Worm (Caenorhabditis elegans): ENCODE data around the gene K06H6.5.

Gene K06H6.5

ce11 chrV:574639-575038, 1.5 kb upstream of the K06H6.5 start, which contains the start of gene C14C6.13:
Gene C14C6.13 (minus strand): TSS chrV:574739.
- TF ChIP-seq pha-4 (tag; optimal IDR thresholded peaks at IDR 0.05) (no peak), tbx-2 (tag; optimal IDR thresholded peaks at IDR 0.05) (no peak), mml-1 (tag; optimal IDR thresholded peaks at IDR 0.05) (no peak), ZK546.5 (tag; optimal IDR thresholded peaks at IDR 0.05) (no peak), fkh-2 (tag; optimal IDR thresholded peaks at IDR 0.05) (no peak), nhr-12 (tag; optimal IDR thresholded peaks at IDR 0.05) (no peak), elt-1 (tag; optimal IDR thresholded peaks at IDR 0.05) (no peak), lsy-12 (tag; optimal IDR thresholded peaks at IDR 0.05) (no peak), aly-2 (tag; optimal IDR thresholded peaks at IDR 0.05) (no peak)

DNA sequence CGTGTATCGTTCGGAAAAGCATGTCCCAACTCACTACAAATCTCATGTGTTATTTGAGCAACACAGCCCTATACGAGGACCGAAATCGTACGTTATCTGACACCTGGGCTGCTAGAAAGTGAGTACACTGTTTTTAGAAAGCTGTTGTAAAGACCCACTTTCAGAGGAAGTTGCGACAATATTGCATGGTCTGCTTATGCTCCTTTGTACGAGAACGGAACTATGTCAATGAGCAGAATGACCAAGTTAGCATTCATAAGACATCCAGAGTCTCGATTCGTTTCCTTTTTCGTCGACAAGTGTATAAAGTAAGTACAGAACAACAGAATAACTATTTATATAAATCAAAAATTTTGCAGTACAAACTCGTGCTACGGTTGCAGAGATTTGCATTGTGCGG, 748 bp downstream of the K06H6.5 start:
- TF ChIP-seq egl-5 (tag; optimal IDR thresholded peaks at IDR 0.05), result no peak
- no peak for TF ChIP-seq nhr-11 (tag; optimal IDR thresholded peaks at IDR 0.05)
- TF ChIP-seq mdl-1 (tag; optimal IDR thresholded peaks at IDR 0.05), result no peak
- no peak for TF ChIP-seq ceh-28 (tag; optimal IDR thresholded peaks at IDR 0.05)
- TF ChIP-seq nhr-28 (tag; optimal IDR thresholded peaks at IDR 0.05), result no peak
- no peak for TF ChIP-seq daf-12 (tag; optimal IDR thresholded peaks at IDR 0.05)
- no peak for TF ChIP-seq skn-1 (tag; optimal IDR thresholded peaks at IDR 0.05)
- no peak for TF ChIP-seq nhr-237 (tag; optimal IDR thresholded peaks at IDR 0.05)

ce11 chrV:578977-579376, 2.8 kb downstream of the K06H6.5 start, which contains the start of gene K06H6.4:
Gene K06H6.4 (plus strand): TSS chrV:579277.
- TF ChIP-seq egl-5 (tag; optimal IDR thresholded peaks at IDR 0.05), result no peak
- no peak for TF ChIP-seq nhr-237 (tag; optimal IDR thresholded peaks at IDR 0.05)
- TF ChIP-seq fos-1 (tag; optimal IDR thresholded peaks at IDR 0.05), result no peak
- TF ChIP-seq R02D3.7 (tag; optimal IDR thresholded peaks at IDR 0.05), result no peak
- no peak for TF ChIP-seq ztf-11 (tag; optimal IDR thresholded peaks at IDR 0.05)
- TF ChIP-seq egl-27 (tag; optimal IDR thresholded peaks at IDR 0.05), result no peak
- TF ChIP-seq unc-39 (tag; optimal IDR thresholded peaks at IDR 0.05), result no peak
- no peak for TF ChIP-seq hmg-11 (tag; optimal IDR thresholded peaks at IDR 0.05)
- no peak for TF ChIP-seq nhr-77 (tag; optimal IDR thresholded peaks at IDR 0.05)
- TF ChIP-seq mdl-1 (tag; optimal IDR thresholded peaks at IDR 0.05), result no peak
- TF ChIP-seq ceh-28 (tag; optimal IDR thresholded peaks at IDR 0.05), result no peak
- no peak for TF ChIP-seq fkh-10 (GFP tag; optimal IDR thresholded peaks at IDR 0.05)

DNA sequence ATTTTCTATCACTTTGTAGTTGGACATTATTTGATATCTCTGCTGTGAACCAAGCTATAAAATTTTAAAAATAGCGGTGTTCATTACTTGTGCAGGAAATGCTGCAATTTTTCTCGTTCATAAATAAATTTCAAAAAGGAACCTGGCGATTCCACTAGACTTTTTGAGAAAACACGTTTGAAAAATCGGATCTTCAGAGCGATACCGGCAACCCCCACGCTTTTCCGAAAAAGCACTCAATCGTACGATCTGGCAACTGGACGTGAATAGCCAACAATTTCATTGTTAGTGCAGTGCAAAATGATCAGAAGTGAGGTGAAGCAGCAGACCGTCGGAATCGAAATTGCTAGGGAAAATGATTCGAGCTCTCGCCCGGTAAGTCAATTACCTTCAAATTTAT, 5.4 kb downstream of the K06H6.5 start, which contains the start of gene nstp-7:
Gene nstp-7, plus strand, starts transcription at position 301 of the 400 bp plus-strand sequence.
- TF ChIP-seq fkh-2 (tag; optimal IDR thresholded peaks at IDR 0.05) (no peak), nhr-12 (tag; optimal IDR thresholded peaks at IDR 0.05) (no peak), nhr-23 (tag; optimal IDR thresholded peaks at IDR 0.05) (no peak), unc-62 (GFP tag; optimal IDR thresholded peaks at IDR 0.05) (no peak), tbx-2 (tag; optimal IDR thresholded peaks at IDR 0.05) (no peak), nhr-25 (tag; optimal IDR thresholded peaks at IDR 0.05) (no peak), fos-1 (tag; optimal IDR thresholded peaks at IDR 0.05) (no peak), lin-39 (tag; optimal IDR thresholded peaks at IDR 0.05) (no peak), nhr-11 (tag; optimal IDR thresholded peaks at IDR 0.05) (no peak), fkh-10 (GFP tag; optimal IDR thresholded peaks at IDR 0.05) (no peak), pqm-1 (tag; optimal IDR thresholded peaks at IDR 0.05) (no peak), snpc-4 (tag; optimal IDR thresholded peaks at IDR 0.05) (no peak), jun-1 (tag; optimal IDR thresholded peaks at IDR 0.05) (no peak), pha-4 (tag; optimal IDR thresholded peaks at IDR 0.05) (no peak)

ce11 chrV:585472-585871, 9.3 kb downstream of the K06H6.5 start, which contains the start of gene K06H6.2:
Gene K06H6.2 (plus strand): TSS chrV:585772.
- no peak for TF ChIP-seq nhr-67 (tag; optimal IDR thresholded peaks at IDR 0.05)

DNA sequence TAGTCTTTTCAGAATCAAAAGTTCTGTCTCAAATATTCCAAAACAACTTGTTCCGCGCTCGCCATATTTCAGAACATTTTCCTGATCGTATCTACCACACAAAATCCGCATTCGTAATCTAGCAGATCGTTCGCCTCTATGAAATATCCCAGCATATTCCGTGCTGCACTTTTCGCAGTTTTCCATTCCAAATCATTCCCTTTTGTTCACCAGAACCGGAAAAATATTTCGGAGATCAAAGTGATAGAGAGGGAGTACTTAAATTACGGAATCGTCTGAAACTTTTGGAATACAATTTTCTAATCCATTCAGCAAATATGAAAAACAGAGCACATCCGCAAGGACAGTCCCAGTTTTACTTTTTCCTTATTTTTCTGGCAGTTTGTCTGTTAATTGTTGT, 11.6 kb downstream of the K06H6.5 start, which contains the start of gene K06H6.1:
Gene K06H6.1, plus strand, starts transcription at position 301 of the 400 bp plus-strand sequence.
- TF ChIP-seq lsy-12 (tag; optimal IDR thresholded peaks at IDR 0.05) (no peak), nhr-237 (tag; optimal IDR thresholded peaks at IDR 0.05) (no peak), elt-3 (tag; optimal IDR thresholded peaks at IDR 0.05) (no peak), nhr-23 (tag; optimal IDR thresholded peaks at IDR 0.05) (no peak), pha-4 (tag; optimal IDR thresholded peaks at IDR 0.05) (no peak)

Data from whole organism, L3 larva.